Worm (Caenorhabditis elegans): Measurements from ENCODE around the gene Y57G11C.46.
A peak's percentile ranks its signal among the peaks of the same experiment; 100 is the strongest.

The Y57G11C.46 gene

DNA sequence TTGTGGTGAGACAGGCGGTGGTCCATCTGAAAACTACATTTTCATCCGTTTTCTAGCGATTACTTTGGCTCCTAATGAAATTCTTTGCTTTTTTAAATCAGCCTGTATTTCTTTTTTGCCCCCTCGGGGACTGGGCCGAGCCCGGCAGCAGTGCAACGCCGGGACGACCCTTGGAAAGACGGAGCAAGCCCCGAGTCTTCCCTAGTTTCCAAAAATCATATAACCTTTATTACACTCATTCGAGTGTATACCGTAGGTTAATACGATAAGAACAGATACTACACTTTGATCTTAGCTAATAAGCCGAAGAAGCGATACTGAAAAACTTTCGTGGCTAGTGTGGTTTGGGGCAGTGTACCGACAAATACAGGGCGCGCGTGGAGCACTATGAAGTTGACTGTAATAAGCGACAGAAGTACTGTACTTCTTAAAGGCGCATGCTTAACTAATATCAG is 51.4 kb downstream of the Y57G11C.46 start (continued):
- TF ChIP-seq unc-62 (GFP tag; optimal IDR thresholded peaks at IDR 0.05 in 1 of 2) (peak in 1 of 2 experiments; percentile 25), unc-62 (tag; optimal IDR thresholded peaks at IDR 0.05) (no peak), lin-1 (GFP tag; IDR thresholded peaks at IDR 0.05) (no peak), Y105C5A.15 (GFP tag; IDR thresholded peaks at IDR 0.05) (no peak), egl-27 (tag; optimal IDR thresholded peaks at IDR 0.05) (no peak), mdt-29 (GFP tag; IDR thresholded peaks at IDR 0.05) (peak; percentile 90), nhr-28 (tag; optimal IDR thresholded peaks at IDR 0.05) (no peak), lin-38 (GFP tag; IDR thresholded peaks at IDR 0.05) (peak; percentile 73), mdl-1 (tag; optimal IDR thresholded peaks at IDR 0.05) (no peak), egl-43 (GFP tag; IDR thresholded peaks at IDR 0.05) (peak; percentile 61; the same call in 1 of the 2 replicates), lin-13 (GFP tag; optimal IDR thresholded peaks at IDR 0.05) (no peak), hmg-1.1 (GFP tag; IDR thresholded peaks at IDR 0.05) (no peak), ceh-32 (tag; optimal IDR thresholded peaks at IDR 0.05; ENCODE audit: poor library complexity) (no peak), F37D6.2 (tag; optimal IDR thresholded peaks at IDR 0.05) (no peak), sdz-12 (GFP tag; optimal IDR thresholded peaks at IDR 0.05) (no peak), nhr-237 (tag; optimal IDR thresholded peaks at IDR 0.05) (no peak), F26F4.8 (GFP tag; conservative IDR thresholded peaks at IDR 0.05) (no peak), nhr-77 (tag; optimal IDR thresholded peaks at IDR 0.05) (no peak), nhr-42 (GFP tag; IDR thresholded peaks at IDR 0.05) (no peak), F44E2.7 (GFP tag; IDR thresholded peaks at IDR 0.05) (no peak), nhr-10 (tag; optimal IDR thresholded peaks at IDR 0.05) (no peak), unc-130 (GFP tag; optimal IDR thresholded peaks at IDR 0.05) (peak; percentile 75), dmd-6 (GFP tag; IDR thresholded peaks at IDR 0.05) (0 out of 2 replicates have a peak, but pooled peaks have one; percentile 5), hif-1 (tag; optimal IDR thresholded peaks at IDR 0.05) (no peak), nhr-11 (tag; optimal IDR thresholded peaks at IDR 0.05) (no peak), aly-2 (tag; optimal IDR thresholded peaks at IDR 0.05) (no peak), jun-1 (tag; optimal IDR thresholded peaks at IDR 0.05) (no peak), ceh-82 (tag; optimal IDR thresholded peaks at IDR 0.05) (no peak), ZK546.5 (tag; optimal IDR thresholded peaks at IDR 0.05) (no peak), arid-1 (GFP tag; conservative IDR thresholded peaks at IDR 0.05) (0 out of 2 replicates have a peak, but pooled peaks have one; percentile 7), ama-1 (optimal IDR thresholded peaks at IDR 0.05) (no peak), unc-39 (tag; optimal IDR thresholded peaks at IDR 0.05) (no peak), ZK337.2 (GFP tag; IDR thresholded peaks at IDR 0.05) (0 out of 2 replicates have a peak, but pooled peaks have one; percentile 30), snpc-4 (tag; optimal IDR thresholded peaks at IDR 0.05) (peak; percentile 36), fos-1 (tag; optimal IDR thresholded peaks at IDR 0.05) (no peak), aha-1 (tag) (peak; percentile 66), lim-7 (GFP tag; IDR thresholded peaks at IDR 0.05) (no peak), pqm-1 (tag; optimal IDR thresholded peaks at IDR 0.05) (no peak), daf-12 (tag; optimal IDR thresholded peaks at IDR 0.05) (no peak), php-3 (GFP tag; IDR thresholded peaks at IDR 0.05) (no peak), zip-2 (tag; optimal IDR thresholded peaks at IDR 0.05) (no peak), mes-2 (tag; optimal IDR thresholded peaks at IDR 0.05; ENCODE audit: poor library complexity, severe bottlenecking) (peak; percentile 8), lin-29 (GFP tag; IDR thresholded peaks at IDR 0.05) (no peak), spr-3 (GFP tag; optimal IDR thresholded peaks at IDR 0.05) (no peak), ceh-28 (tag; optimal IDR thresholded peaks at IDR 0.05) (no peak), skn-1 (tag; optimal IDR thresholded peaks at IDR 0.05) (no peak), Y75B8A.6 (GFP tag; IDR thresholded peaks at IDR 0.05) (no peak), nhr-76 (tag; optimal IDR thresholded peaks at IDR 0.05) (no peak), dmd-8 (GFP tag; IDR thresholded peaks at IDR 0.05) (no peak), daf-8 (GFP tag; IDR thresholded peaks at IDR 0.05) (no peak), attf-4 (tag; optimal IDR thresholded peaks at IDR 0.05) (no peak), T20F7.1 (GFP tag; optimal IDR thresholded peaks at IDR 0.05) (no peak), R02D3.7 (tag; optimal IDR thresholded peaks at IDR 0.05) (no peak), ztf-7 (tag; optimal IDR thresholded peaks at IDR 0.05) (no peak)
